Worm (Caenorhabditis elegans): ENCODE results near the gene unc-52.

DNA sequence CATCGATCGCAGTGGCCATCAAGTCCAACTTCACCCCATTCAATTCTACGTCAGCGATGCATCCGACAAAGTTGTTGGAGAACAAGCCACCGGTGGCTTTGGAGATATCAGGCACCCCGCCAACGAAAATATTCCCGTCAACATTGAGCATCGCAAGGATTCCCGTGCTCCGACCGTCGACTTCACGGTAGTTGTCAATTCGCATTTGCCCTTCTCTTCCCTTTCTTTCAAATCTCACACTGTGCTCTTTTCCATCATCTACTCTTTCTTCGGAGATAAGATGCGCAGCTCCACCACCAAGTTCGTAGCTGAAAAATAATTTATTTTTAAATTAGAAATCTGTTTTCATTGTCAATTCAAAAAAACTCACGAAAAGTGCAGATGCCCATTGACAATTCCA is 36.7 kb downstream of the unc-52 start:
- no peak for TF ChIP-seq nhr-6 (tag; optimal IDR thresholded peaks at IDR 0.05)
- no peak for TF ChIP-seq unc-62 (GFP tag; optimal IDR thresholded peaks at IDR 0.05)
- TF ChIP-seq fos-1 (tag; optimal IDR thresholded peaks at IDR 0.05) = no peak
- TF ChIP-seq elt-3 (tag; optimal IDR thresholded peaks at IDR 0.05) = no peak
- TF ChIP-seq aly-2 (tag; optimal IDR thresholded peaks at IDR 0.05) = no peak
- TF ChIP-seq nhr-11 (tag; optimal IDR thresholded peaks at IDR 0.05) = no peak
- TF ChIP-seq blmp-1 (tag; optimal IDR thresholded peaks at IDR 0.05; ENCODE audit: insufficient read depth) = no peak
- TF ChIP-seq nhr-12 (tag; optimal IDR thresholded peaks at IDR 0.05) = no peak
- no peak for TF ChIP-seq lin-13 (GFP tag; optimal IDR thresholded peaks at IDR 0.05)
- TF ChIP-seq R02D3.7 (tag; optimal IDR thresholded peaks at IDR 0.05) = no peak
- no peak for TF ChIP-seq nhr-237 (tag; optimal IDR thresholded peaks at IDR 0.05)
- TF ChIP-seq dmd-4 (tag; optimal IDR thresholded peaks at IDR 0.05) = no peak
- no peak for TF ChIP-seq lsy-2 (tag; optimal IDR thresholded peaks at IDR 0.05)
- no peak for TF ChIP-seq lin-39 (tag; optimal IDR thresholded peaks at IDR 0.05)
